Worm (Caenorhabditis elegans) whole organism, L4/young adult: ENCODE measurements around the gene C08F1.11.
"Not testable (repeated sequence)": the region's sequence is repeated elsewhere in the genome, so short reads cannot be mapped to it uniquely, and the experiment has no call there.

Experiments
- W03F9.2 ChIP-seq: fragments of 150-350 bp; optimal IDR thresholded peaks from 2 replicates; lab custom pipeline; 2014; ENCODE audit warnings: missing biosample characterization, missing genetic modification characterization
- dao-5 ChIP-seq: sonication (generic microtip); optimal IDR thresholded peaks from 2 replicates; lab custom pipeline; 2016; ENCODE audit warnings: missing genotype, missing genetic modification characterization, moderate library complexity, missing compliant biosample characterization
- him-1 ChIP-seq: sonication (generic microtip); optimal IDR thresholded peaks from 2 replicates; lab custom pipeline; 2016; ENCODE audit warnings: missing genotype, missing genetic modification reagents, missing genetic modification characterization, missing compliant biosample characterization

Gene C08F1.11

DNA sequence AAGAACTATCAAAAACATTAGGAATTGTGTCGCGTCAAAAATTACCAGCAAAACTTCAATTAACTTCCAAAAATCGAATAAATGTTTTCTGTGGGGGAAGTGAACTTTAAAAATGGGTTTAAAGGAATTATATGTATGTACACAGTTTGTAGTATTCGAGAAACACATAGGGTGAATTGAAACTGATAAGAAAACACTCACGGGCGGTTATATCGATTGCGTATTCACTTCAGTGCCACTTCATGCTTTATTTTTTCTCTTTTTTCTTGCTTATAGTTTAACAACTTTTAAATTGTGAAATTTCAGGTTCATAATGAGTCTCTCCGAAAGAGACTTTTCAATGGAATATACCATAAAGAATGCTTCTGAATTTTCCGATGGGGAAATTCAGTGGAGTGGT is 9.5 kb downstream of the C08F1.11 start, which contains the start of gene F36H5.14:
TSS of gene F36H5.14 (plus strand) at position 301 of the 400 bp plus-strand sequence.
- TF ChIP-seq W03F9.2, him-1, dao-5 (tag; lab: Kevin White, UChicago): not testable (repeated sequence)

DNA sequence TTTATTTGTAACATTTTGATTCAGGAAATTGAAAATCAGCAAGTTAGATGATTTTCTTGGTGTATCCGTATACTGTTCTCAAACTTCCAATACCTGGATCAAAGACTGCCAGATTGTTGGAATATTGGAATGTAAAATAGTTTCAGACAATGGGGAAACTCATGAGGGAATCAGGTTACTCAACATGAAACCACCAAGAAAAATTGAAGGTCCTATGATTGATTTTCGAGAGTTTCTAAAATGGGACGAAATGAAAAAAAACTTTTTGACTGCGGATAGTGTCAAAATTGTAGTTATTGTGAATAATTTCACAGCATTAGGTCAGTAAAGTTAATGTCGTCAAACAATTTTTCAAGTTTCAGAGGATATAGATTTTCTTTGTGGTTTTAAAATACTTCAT is 12.9 kb downstream of the C08F1.11 start, which contains the start of gene math-3:
TSS of gene math-3 (plus strand) at position 301 of the 400 bp plus-strand sequence.
- TF ChIP-seq W03F9.2 (tag; lab: Kevin White, UChicago), result no peak
- no peak for TF ChIP-seq him-1 (tag; lab: Kevin White, UChicago)
- no peak for TF ChIP-seq dao-5 (tag; lab: Kevin White, UChicago)

DNA sequence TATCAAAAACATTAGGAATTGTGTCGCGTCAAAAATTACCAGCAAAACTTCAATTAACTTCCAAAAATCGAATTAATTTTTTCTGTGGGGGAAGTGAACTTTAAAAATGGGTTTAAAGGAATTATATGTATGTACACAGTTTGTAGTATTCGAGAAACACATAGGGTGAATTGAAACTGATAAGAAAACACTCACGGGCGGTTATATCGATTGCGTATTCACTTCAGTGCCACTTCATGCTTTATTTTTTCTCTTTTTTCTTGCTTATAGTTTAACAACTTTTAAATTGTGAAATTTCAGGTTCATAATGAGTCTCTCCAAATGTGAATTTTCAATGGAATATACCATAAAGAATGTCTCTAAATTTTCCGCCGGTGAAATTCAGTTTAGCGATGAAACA is 13.4 kb downstream of the C08F1.11 start, which contains the start of gene math-26:
TSS of gene math-26 (plus strand) at position 301 of the 400 bp plus-strand sequence.
- not testable (repeated sequence) for TF ChIP-seq W03F9.2, him-1, dao-5 (tag; lab: Kevin White, UChicago)

DNA sequence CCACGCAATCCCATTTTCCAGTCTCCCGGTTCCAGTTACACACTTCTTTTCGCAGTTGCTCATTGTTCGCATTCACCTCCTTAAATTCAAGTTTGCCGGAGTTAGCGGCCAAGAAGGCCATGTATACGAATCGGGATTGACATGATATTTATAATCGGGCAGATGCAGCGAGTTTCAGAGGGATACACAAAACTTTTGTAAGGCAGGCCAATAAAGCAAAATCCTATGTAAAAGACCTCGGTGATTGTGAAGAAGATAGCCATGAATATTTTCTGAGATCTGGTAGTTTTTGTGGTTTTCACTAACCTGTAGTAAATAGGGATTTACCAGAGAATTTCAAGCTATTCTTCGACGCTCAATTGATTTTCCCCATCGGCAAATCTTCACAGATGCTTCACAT is 18.0 kb downstream of the C08F1.11 start:
- no peak for TF ChIP-seq dao-5 (tag; lab: Kevin White, UChicago)
- no peak for TF ChIP-seq him-1 (tag; lab: Kevin White, UChicago)
- no peak for TF ChIP-seq W03F9.2 (tag; lab: Kevin White, UChicago)

DNA sequence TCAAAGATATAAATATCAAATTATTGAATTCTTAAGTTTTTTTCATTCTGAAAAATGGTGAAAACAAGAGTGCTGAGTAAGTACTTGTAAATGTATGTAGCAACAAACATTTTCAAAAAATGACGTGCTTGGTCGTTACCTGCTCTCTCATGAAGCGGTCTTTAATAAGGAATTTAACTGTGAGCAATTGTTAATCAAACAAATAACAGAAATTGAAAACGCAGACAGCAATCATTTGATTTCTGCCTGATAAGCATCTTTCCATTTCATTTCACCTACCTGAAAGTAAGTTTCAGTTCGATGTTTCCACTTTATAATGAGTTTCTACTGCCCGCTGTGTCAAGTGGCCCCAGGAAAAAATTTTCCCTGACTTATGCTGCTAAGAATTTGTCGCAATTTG is 21.6 kb downstream of the C08F1.11 start, which contains the start of gene math-28:
TSS of gene math-28 (plus strand) at position 301 of the 400 bp plus-strand sequence.
- TF ChIP-seq dao-5 (tag; lab: Kevin White, UChicago) (no peak), W03F9.2 (tag; lab: Kevin White, UChicago) (no peak)

DNA sequence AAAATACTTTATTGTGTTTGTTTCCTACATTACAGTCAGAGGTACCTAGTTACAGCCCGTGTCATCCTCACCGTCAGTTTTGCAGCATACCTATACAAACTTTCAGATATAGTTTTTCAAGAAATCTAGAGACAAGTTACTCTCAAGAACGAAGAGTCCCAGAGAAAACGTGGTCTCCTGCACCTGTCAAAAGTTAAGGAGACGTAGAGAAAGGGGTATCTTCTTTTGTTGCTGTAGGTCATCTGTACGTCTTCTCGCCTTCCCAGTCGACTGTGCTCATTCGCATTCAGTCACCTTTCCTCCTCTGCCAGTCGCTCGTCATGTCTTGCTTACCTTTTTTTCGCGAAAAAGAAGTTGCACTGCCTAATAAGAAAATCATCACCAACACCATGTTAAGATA is 23.1 kb downstream of the C08F1.11 start, which contains the start of gene F36H5.4:
TSS of gene F36H5.4 (plus strand) at position 301 of the 400 bp plus-strand sequence.
- TF ChIP-seq dao-5 (tag; lab: Kevin White, UChicago) (no peak), W03F9.2 (tag; lab: Kevin White, UChicago) (no peak), him-1 (tag; lab: Kevin White, UChicago) (no peak)

DNA sequence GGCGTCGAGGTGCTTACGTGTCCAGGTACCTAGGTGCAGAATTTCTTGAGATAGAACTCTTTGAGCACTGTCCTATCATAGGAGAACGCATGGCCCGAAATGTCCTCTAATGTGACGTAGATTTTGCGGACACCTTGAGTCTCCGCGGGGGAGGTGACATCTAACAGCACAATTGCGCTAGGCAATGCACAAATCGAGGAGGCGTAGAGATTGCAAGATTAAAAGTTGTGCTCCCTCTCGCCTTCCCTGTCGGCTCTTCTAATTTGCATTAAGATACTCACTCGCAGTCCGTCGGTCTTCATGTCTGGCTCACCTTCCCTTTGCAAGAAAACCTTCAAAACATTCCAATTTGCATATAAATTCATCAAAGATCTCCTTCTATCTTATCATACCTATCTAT is 25.1 kb downstream of the C08F1.11 start, which contains the start of gene F36H5.18:
TSS of gene F36H5.18 (plus strand) at position 301 of the 400 bp plus-strand sequence.
- TF ChIP-seq dao-5 (tag; lab: Kevin White, UChicago) (no peak), W03F9.2 (tag; lab: Kevin White, UChicago) (no peak), him-1 (tag; lab: Kevin White, UChicago) (no peak)

DNA sequence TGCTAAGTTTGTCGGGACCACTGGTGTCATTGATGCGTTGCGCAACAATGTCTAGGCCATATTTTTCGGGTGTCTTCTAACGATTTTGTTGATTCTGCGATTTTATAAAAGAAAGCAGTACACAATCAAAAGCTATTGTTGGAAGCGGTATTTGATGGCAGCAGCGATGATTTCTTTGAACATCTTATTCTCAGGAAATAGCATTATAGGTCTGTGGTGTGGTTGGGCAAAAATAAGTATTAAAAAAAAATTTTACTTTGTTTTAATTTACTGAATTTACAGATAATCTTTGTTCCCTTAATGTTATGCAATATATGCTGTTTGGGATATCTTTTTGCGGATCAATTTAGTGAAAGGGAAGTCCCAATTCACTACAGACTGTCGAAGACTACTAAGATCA is 27.7 kb downstream of the C08F1.11 start, which contains the start of gene F36H5.10:
TSS of gene F36H5.10 (plus strand) at position 301 of the 400 bp plus-strand sequence.
- TF ChIP-seq W03F9.2 (tag; lab: Kevin White, UChicago) (no peak), him-1 (tag; lab: Kevin White, UChicago) (no peak), dao-5 (tag; lab: Kevin White, UChicago) (no peak)

DNA sequence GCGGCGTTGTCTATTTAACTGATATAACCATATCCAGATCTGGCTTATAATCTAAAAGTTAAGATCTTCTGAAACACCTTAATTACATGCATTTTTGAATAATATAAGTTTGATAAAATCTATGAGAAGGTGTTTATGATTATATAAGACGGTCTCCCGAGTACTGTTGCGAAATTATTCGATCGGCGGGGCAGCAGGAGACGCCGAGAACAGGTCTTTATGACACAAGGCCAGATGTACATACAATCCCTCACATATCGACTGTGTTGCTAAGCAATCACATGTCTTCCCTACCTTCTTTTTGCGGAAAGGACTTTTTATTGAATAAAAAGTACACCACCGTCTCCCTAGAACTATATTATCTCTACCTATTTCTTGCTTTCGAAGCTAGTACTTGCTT is 28.1 kb downstream of the C08F1.11 start, which contains the start of gene fbxb-53:
TSS of gene fbxb-53 (plus strand) at position 301 of the 400 bp plus-strand sequence.
- TF ChIP-seq W03F9.2 (tag; lab: Kevin White, UChicago), result no peak
- no peak for TF ChIP-seq dao-5 (tag; lab: Kevin White, UChicago)
- TF ChIP-seq him-1 (tag; lab: Kevin White, UChicago), result no peak

DNA sequence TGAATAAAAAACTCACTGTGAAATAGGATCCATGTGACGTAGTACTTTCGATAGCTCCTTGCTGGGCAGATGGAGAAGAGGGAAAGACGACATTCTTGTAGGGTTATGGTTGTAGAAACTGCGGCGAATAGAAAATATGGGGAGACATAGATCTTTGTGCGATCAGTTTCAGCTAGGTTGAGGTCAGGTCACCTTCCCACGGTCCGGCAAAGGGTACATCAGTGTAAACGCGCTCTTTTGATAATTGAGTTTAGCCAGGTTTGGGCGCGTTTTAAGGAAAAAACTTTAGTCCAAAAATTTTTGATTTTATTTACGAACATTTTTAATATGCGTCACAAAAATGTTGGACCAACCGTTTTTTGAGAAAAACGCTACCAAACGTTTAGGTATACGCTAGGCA is 28.6 kb downstream of the C08F1.11 start, which contains the start of gene F36H5.17:
TSS of gene F36H5.17 (minus strand) at position 101 of the 400 bp plus-strand sequence.
- no peak for TF ChIP-seq W03F9.2 (tag; lab: Kevin White, UChicago)
- TF ChIP-seq him-1 (tag; lab: Kevin White, UChicago), result no peak
- no peak for TF ChIP-seq dao-5 (tag; lab: Kevin White, UChicago)

DNA sequence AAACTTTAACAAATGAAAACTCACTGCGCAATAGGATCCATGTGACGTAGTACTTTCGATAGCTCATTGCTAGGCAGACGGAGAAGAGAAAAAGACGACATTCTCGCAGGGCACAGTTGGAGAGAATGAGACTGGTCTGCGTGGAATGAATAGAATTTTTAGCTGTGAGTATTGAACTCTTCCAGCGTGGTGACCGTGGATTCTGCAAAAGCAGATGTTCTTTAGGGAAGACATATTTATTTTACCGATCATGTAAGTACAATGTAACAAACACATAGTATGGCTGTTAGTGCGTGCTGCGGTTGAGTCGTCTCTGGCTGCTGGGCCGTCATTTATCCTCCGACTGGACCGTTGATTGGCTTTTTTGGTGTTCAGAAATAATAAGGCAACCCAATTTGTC is 31.7 kb downstream of the C08F1.11 start, which contains the start of gene F36H5.9:
TSS of gene F36H5.9 (minus strand) at position 101 of the 400 bp plus-strand sequence.
- TF ChIP-seq dao-5 (tag; lab: Kevin White, UChicago) (no peak), W03F9.2 (tag; lab: Kevin White, UChicago) (no peak), him-1 (tag; lab: Kevin White, UChicago) (no peak)

DNA sequence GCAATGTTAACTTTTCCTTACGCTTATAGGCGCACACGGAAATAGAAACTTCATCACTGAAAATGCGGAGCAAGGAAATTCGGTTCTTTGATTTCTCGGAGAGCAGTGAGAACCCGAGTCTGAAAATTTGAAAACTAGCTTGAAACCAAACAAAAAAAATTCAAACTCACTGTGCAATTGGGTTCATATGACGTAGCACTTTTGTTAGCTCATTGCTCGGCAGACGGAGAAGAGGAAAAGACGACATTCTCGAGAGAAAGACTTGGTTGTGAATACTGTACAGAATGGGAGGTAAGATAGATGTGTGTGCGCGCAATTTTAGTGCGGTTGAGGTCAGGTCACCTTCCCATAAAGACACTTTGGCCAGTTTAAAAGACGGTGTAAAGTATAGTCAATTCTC is 34.3 kb downstream of the C08F1.11 start, which contains the start of the genes F36H5.13 and F36H5.8:
TSS of gene F36H5.13 (minus strand) at position 101 of the 400 bp plus-strand sequence.
TSS of gene F36H5.8 (minus strand) at position 274 of the 400 bp plus-strand sequence.
- no peak for TF ChIP-seq W03F9.2 (tag; lab: Kevin White, UChicago)
- TF ChIP-seq him-1 (tag; lab: Kevin White, UChicago), result no peak
- no peak for TF ChIP-seq dao-5 (tag; lab: Kevin White, UChicago)

DNA sequence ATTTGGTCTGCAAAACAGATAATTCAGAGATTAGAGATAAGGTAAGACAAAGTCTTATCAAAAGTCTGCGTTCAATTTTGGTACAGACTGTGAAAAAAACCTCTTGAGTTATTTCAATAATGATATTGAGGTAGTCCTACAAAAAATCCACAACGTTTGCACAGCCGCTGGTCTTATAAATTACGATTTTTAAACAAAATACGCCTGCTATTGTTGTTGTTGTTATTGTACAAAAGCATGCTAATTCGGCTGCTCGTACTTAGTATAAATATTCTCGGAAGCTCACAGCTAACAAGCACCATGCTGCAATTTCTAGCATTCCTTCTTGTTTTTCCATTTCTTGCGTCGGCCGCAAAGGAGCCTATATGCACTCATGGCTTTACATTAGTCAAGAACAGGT is 40.5 kb downstream of the C08F1.11 start, which contains the start of gene clec-19:
TSS of gene clec-19 (plus strand) at position 301 of the 400 bp plus-strand sequence.
- TF ChIP-seq W03F9.2 (tag; lab: Kevin White, UChicago) (no peak), him-1 (tag; lab: Kevin White, UChicago) (no peak), dao-5 (tag; lab: Kevin White, UChicago) (no peak)
